Fruit fly (Drosophila melanogaster) whole organism, prepupa: ENCODE measurements around the gene IRSp53.

Experiments used
- Blimp-1 ChIP-seq: fragments of 200-800 bp; sonication (Bioruptor generic); optimal IDR thresholded peaks from 3 replicates; lab custom pipeline; 2017; ENCODE audit warnings: missing biosample characterization, missing genetic modification characterization, mild to moderate bottlenecking, moderate library complexity, missing genetic modification reagents
- CG11762 ChIP-seq: fragments of 200-800 bp; sonication (Bioruptor generic); optimal IDR thresholded peaks from 3 replicates; lab custom pipeline; 2016; ENCODE audit warnings: missing biosample characterization, missing genetic modification characterization; ENCODE audit not compliant: insufficient read depth
- CG1621 ChIP-seq: fragments of 200-800 bp; sonication (Bioruptor generic); optimal IDR thresholded peaks from 3 replicates; lab custom pipeline; 2018; ENCODE audit warnings: missing biosample characterization, mild to moderate bottlenecking, missing genetic modification characterization
- CG7368 ChIP-seq: fragments of 200-800 bp; sonication (Bioruptor generic); optimal IDR thresholded peaks from 3 replicates; lab custom pipeline; 2016; ENCODE audit warnings: missing biosample characterization, missing genetic modification characterization
- Ets96B ChIP-seq: fragments of 200-800 bp; optimal IDR thresholded peaks from 2 replicates; lab custom pipeline; 2019; ENCODE audit warnings: missing biosample characterization, mild to moderate bottlenecking, missing genetic modification characterization, moderate library complexity
- Sox102F ChIP-seq: fragments of 200-800 bp; sonication (Bioruptor generic); optimal IDR thresholded peaks from 2 replicates; lab custom pipeline; 2016; ENCODE audit warnings: missing biosample characterization, mild to moderate bottlenecking, missing genetic modification characterization
- esn ChIP-seq: fragments of 200-800 bp; sonication (Bioruptor generic); optimal IDR thresholded peaks from 2 replicates; lab custom pipeline; 2016; ENCODE audit warnings: missing biosample characterization, mild to moderate bottlenecking, missing genetic modification characterization, moderate library complexity
- fkh ChIP-seq: fragments of 200-800 bp; sonication (Bioruptor generic); optimal IDR thresholded peaks from 3 replicates; lab custom pipeline; 2017; ENCODE audit warnings: missing biosample characterization, mild to moderate bottlenecking, missing genetic modification characterization, moderate library complexity
- pdm3 ChIP-seq: fragments of 200-800 bp; sonication (Bioruptor generic); optimal IDR thresholded peaks from 3 replicates; lab custom pipeline; 2016; ENCODE audit warnings: missing biosample characterization, missing genetic modification characterization
- spab ChIP-seq: fragments of 200-800 bp; sonication (Bioruptor generic); optimal IDR thresholded peaks from 2 replicates; lab custom pipeline; 2017; ENCODE audit warnings: missing biosample characterization, mild to moderate bottlenecking, missing genetic modification characterization, missing genetic modification reagents

DNA sequence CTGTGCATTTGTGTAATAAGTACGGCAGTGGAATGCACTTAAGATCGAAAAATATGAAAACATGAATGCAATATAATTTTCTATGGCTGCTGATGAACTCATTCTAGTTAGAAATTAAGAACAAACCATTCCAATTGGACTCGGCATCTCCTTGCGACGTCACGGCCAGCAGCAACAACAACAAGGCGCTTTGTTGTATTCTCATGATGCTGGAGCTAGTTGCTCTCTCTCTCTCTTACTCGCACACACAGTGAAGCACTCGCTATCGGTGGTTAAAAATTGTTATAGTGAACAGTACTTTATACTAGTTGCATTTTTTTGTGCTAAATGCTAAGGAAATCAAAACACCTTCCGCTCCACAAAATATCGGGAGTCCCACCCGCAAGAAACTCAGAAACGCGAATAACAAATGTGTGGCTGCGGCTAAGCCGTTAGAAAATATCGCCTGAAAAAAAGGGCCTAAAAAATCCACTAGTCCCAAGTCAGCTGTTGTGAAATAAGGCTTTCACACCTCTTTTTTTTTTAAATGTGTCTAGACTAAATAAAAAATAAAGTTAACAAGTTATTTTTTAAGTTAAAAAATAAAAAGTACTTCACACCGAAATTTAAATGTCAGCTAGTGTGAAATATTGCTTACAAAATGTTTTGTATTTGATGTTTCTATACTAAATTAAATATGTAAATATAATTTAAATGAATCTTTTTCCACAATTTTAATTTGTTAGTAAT lies 69.9 kb downstream of the IRSp53 start, which contains the start of gene Plod:
- TF ChIP-seq fkh (GFP tag; lab: Kevin White, UChicago) (no peak), CG1621 (tag; lab: Kevin White, UChicago) (no peak), Ets96B (tag; lab: Kevin White, UChicago) (no peak), spab (no peak), CG7368 (GFP tag; lab: Kevin White, UChicago) (no peak), esn (GFP tag; lab: Kevin White, UChicago) (peak; percentile 31), Sox102F (no peak), CG11762 (GFP tag; lab: Kevin White, UChicago) (no peak), Blimp-1 (GFP tag; lab: Kevin White, UChicago) (no peak), pdm3 (GFP tag; lab: Kevin White, UChicago) (no peak)
